Fruit fly (Drosophila melanogaster): ENCODE measurements around the gene Edem2.
A peak's percentile ranks its signal among the peaks of the same experiment; 100 is the strongest.

The Edem2 gene

DNA sequence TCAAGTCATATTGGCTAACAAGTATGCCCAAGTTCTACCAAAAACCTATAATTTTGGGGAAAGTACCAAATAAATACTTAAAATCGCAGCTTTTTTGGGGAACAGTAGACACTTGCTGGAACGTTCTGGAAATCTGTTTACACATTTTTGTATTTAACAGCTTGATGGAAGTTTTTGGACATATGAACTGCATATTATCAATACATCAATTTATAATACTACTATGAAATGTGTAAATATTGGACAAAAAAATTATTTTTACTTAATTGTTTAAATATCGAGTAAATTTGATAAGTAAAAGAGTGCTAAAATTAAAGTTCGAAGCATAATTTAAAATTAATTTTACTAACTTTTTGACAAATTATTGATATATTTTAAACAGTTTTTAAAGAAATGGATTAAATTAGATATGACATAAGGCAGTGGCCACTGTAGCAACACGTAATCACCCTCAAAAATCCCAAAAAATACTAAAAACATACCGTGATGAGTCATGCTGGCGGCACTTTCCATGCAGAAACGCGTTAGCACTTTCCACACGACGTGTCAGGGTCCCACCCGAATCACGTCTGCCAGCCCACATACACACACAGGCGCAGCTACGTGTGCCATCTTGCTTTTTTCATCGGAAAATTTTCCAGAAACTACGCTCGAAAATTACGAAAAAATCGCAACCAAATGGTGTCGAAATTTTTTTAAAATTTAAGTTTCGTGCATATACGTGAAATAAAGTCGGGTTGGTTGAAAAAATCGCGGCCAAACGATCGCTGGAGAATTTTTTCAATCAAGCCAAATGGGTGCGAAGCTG, 26.8 kb upstream of the Edem2 start, which contains the start of gene Sirt1 (continued):
- TF ChIP-seq Mad (GFP tag; optimal IDR thresholded peaks at IDR 0.05) (peak; percentile 46), Ssrp (tag; optimal IDR thresholded peaks at IDR 0.05) (peak; percentile 93), cad (GFP tag; optimal IDR thresholded peaks at IDR 0.05) (no peak), CG11560 (tag; IDR thresholded peaks at IDR 0.05) (peak; percentile 65; the same call in 2 of the 3 replicates), bigmax (GFP tag; optimal IDR thresholded peaks at IDR 0.05) (no peak), fd3F (GFP tag; optimal IDR thresholded peaks at IDR 0.05) (peak; percentile 87), CG9932 (GFP tag; IDR thresholded peaks at IDR 0.05) (peak; percentile 83), CG4617 (GFP tag; optimal IDR thresholded peaks at IDR 0.05; ENCODE audit: borderline replicate concordance) (peak; percentile 45), TFAM (GFP tag; optimal IDR thresholded peaks at IDR 0.05) (no peak), scrt (GFP tag; optimal IDR thresholded peaks at IDR 0.05) (peak; percentile 41), MESR4 (GFP tag; optimal IDR thresholded peaks at IDR 0.05) (peak; percentile 99), pnt (GFP tag; optimal IDR thresholded peaks at IDR 0.05) (peak; percentile 59), CG11456 (GFP tag; IDR thresholded peaks at IDR 0.05) (peak; percentile 67; the same call in 2 of the 3 replicates), CG12299 (tag; optimal IDR thresholded peaks at IDR 0.05) (peak; percentile 61), CG15601 (tag; optimal IDR thresholded peaks at IDR 0.05) (peak; percentile 78), GATAe (GFP tag; conservative IDR thresholded peaks at IDR 0.05) (no peak), ATbp (GFP tag; optimal IDR thresholded peaks at IDR 0.05) (peak; percentile 62), CG7839 (tag; optimal IDR thresholded peaks at IDR 0.05) (peak; percentile 95), otp (GFP tag; IDR thresholded peaks at IDR 0.05) (no peak), gsb-n (tag; optimal IDR thresholded peaks at IDR 0.05) (peak; percentile 85), pfk (GFP tag; optimal IDR thresholded peaks at IDR 0.05) (no peak), CG33213 (GFP tag; optimal IDR thresholded peaks at IDR 0.05) (no peak), ken (GFP tag; IDR thresholded peaks at IDR 0.05) (peak; percentile 64; the same call in 1 of the 3 replicates), CG15073 (GFP tag; optimal IDR thresholded peaks at IDR 0.05) (peak; percentile 44), CG11398 (GFP tag; optimal IDR thresholded peaks at IDR 0.05) (no peak), ttk (GFP tag; IDR thresholded peaks at IDR 0.05) (peak; percentile 64), pros (GFP tag; optimal IDR thresholded peaks at IDR 0.05) (no peak), CG30020 (tag; optimal IDR thresholded peaks at IDR 0.05) (peak; percentile 78), CG4328 (GFP tag; optimal IDR thresholded peaks at IDR 0.05) (peak; percentile 74), HmgZ (tag; optimal IDR thresholded peaks at IDR 0.05) (peak; percentile 34), gce (GFP tag; IDR thresholded peaks at IDR 0.05) (no peak), ranshi (GFP tag; IDR thresholded peaks at IDR 0.05) (peak; percentile 63), slou (GFP tag; optimal IDR thresholded peaks at IDR 0.05) (peak; percentile 79), mam (GFP tag; optimal IDR thresholded peaks at IDR 0.05) (peak; percentile 59), CG18476 (GFP tag; optimal IDR thresholded peaks at IDR 0.05) (peak; percentile 55), Blimp-1 (GFP tag; optimal IDR thresholded peaks at IDR 0.05) (no peak), CG5953 (GFP tag; IDR thresholded peaks at IDR 0.05) (peak; percentile 29; the same call in 1 of the 2 replicates), CG32767 (GFP tag; IDR thresholded peaks at IDR 0.05) (peak; percentile 98), sqz (GFP tag; optimal IDR thresholded peaks at IDR 0.05) (no peak), Xrp1 (GFP tag; IDR thresholded peaks at IDR 0.05) (peak; percentile 80), CG7372 (GFP tag; IDR thresholded peaks at IDR 0.05) (peak; percentile 84), gt (GFP tag; IDR thresholded peaks at IDR 0.05) (0 out of 2 replicates have a peak, but pooled peaks have one; percentile 27), CG7745 (tag; optimal IDR thresholded peaks at IDR 0.05) (no peak), caup (GFP tag; optimal IDR thresholded peaks at IDR 0.05; ENCODE audit: severe bottlenecking) (peak; percentile 68), Aef1 (GFP tag; IDR thresholded peaks at IDR 0.05) (peak; percentile 71; the same call in 2 of the 3 replicates), zfh2 (GFP tag; optimal IDR thresholded peaks at IDR 0.05) (peak; percentile 43), CG12659 (GFP tag; optimal IDR thresholded peaks at IDR 0.05) (peak; percentile 93), chn (GFP tag; optimal IDR thresholded peaks at IDR 0.05) (peak; percentile 35), z (GFP tag; IDR thresholded peaks at IDR 0.05) (peak; percentile 8; the same call in 1 of the 3 replicates)
